Fruit fly (Drosophila melanogaster) whole organism, embryonic: ENCODE data around the gene CG31792.

Experiments used
- ATbp ChIP-seq: fragments of 200-800 bp; sonication (Bioruptor generic); optimal IDR thresholded peaks from 2 replicates; lab custom pipeline; 2017; ENCODE audit warnings: missing biosample characterization, mild to moderate bottlenecking, missing genetic modification characterization, missing genetic modification reagents
- CG10267 ChIP-seq: fragments of 200-800 bp; sonication (Bioruptor generic); optimal IDR thresholded peaks from 2 replicates; lab custom pipeline; 2018; ENCODE audit warnings: missing biosample characterization, mild to moderate bottlenecking, missing genetic modification characterization, moderate library complexity
- CG10366 ChIP-seq: fragments of 200-800 bp; sonication (Bioruptor generic); IDR thresholded peaks from 2 replicates; pipeline ENCODE4 v1.3.6; 2022; ENCODE audit warnings: missing biosample characterization, missing genetic modification characterization
- CG11085 ChIP-seq: fragments of 200-800 bp; sonication (Bioruptor generic); IDR thresholded peaks from 2 replicates; pipeline ENCODE4 v1.3.6; 2022; ENCODE audit warnings: missing biosample characterization, missing genetic modification characterization
- CG11560 ChIP-seq: fragments of 200-800 bp; sonication (Bioruptor generic); IDR thresholded peaks from 3 replicates; pipeline ENCODE4 v1.3.6; 2022; ENCODE audit warnings: missing biosample characterization, missing genetic modification characterization
- CG12299 ChIP-seq: fragments of 200-800 bp; sonication (Bioruptor generic); optimal IDR thresholded peaks from 2 replicates; lab custom pipeline; 2018; ENCODE audit warnings: missing biosample characterization, mild to moderate bottlenecking, missing genetic modification characterization
- CG12659 ChIP-seq: fragments of 200-800 bp; sonication (Bioruptor generic); optimal IDR thresholded peaks from 3 replicates; lab custom pipeline; 2017; ENCODE audit warnings: mild to moderate bottlenecking, missing biosample characterization, missing genetic modification reagents, missing genetic modification characterization
- CG13123 ChIP-seq: fragments of 200-800 bp; sonication (Bioruptor generic); optimal IDR thresholded peaks from 2 replicates; lab custom pipeline; 2016; ENCODE audit warnings: missing biosample characterization, missing genetic modification characterization
- CG14710 ChIP-seq: fragments of 200-800 bp; sonication (Bioruptor generic); optimal IDR thresholded peaks from 3 replicates; lab custom pipeline; 2019; ENCODE audit warnings: missing biosample characterization, mild to moderate bottlenecking, missing genetic modification characterization, moderate library complexity
- CG1529 ChIP-seq: fragments of 200-800 bp; sonication (Bioruptor generic); optimal IDR thresholded peaks from 3 replicates; lab custom pipeline; 2018; ENCODE audit warnings: missing biosample characterization, missing genetic modification characterization
- CG2712 ChIP-seq: fragments of 200-800 bp; optimal IDR thresholded peaks from 3 replicates; lab custom pipeline; 2019; ENCODE audit warnings: missing biosample characterization, mild to moderate bottlenecking, missing genetic modification characterization, moderate library complexity
- CG2875 ChIP-seq: fragments of 200-800 bp; sonication (Bioruptor generic); optimal IDR thresholded peaks from 2 replicates; lab custom pipeline; 2017; ENCODE audit warnings: missing biosample characterization, mild to moderate bottlenecking, missing genetic modification characterization, missing genetic modification reagents
- CG30403 ChIP-seq: fragments of 200-800 bp; sonication (Bioruptor generic); optimal IDR thresholded peaks from 3 replicates; lab custom pipeline; 2016; ENCODE audit warnings: missing biosample characterization, missing genetic modification characterization
- CG31441 ChIP-seq: fragments of 200-800 bp; sonication (Bioruptor generic); IDR thresholded peaks from 2 replicates; pipeline ENCODE4 v1.3.6; 2022; ENCODE audit warnings: missing biosample characterization, missing genetic modification characterization
- CG3995 ChIP-seq: fragments of 200-800 bp; sonication (Bioruptor generic); optimal IDR thresholded peaks from 3 replicates; lab custom pipeline; 2016; ENCODE audit warnings: missing biosample characterization, missing genetic modification characterization
- CG4282 ChIP-seq: fragments of 200-800 bp; sonication (Bioruptor generic); optimal IDR thresholded peaks from 2 replicates; lab custom pipeline; 2016; ENCODE audit warnings: missing biosample characterization, missing genetic modification characterization
- CG4854 ChIP-seq: fragments of 200-800 bp; sonication (Bioruptor generic); optimal IDR thresholded peaks from 2 replicates; lab custom pipeline; 2016; ENCODE audit warnings: missing biosample characterization, missing genetic modification characterization, inconsistent platforms
- CG7556 ChIP-seq: fragments of 200-800 bp; sonication (Bioruptor generic); optimal IDR thresholded peaks from 2 replicates; lab custom pipeline; 2017; ENCODE audit warnings: missing biosample characterization, mild to moderate bottlenecking, missing genetic modification characterization
- CG7745 ChIP-seq: fragments of 200-800 bp; sonication (Bioruptor generic); optimal IDR thresholded peaks from 2 replicates; lab custom pipeline; 2018; ENCODE audit warnings: missing biosample characterization, mild to moderate bottlenecking, missing genetic modification characterization, moderate library complexity
- CkIIα-i1 ChIP-seq: fragments of 200-800 bp; sonication (Bioruptor generic); IDR thresholded peaks from 2 replicates; pipeline ENCODE4 v1.3.6; 2022; ENCODE audit warnings: missing biosample characterization, missing genetic modification characterization
- Dad ChIP-seq: fragments of 200-800 bp; sonication (Bioruptor generic); optimal IDR thresholded peaks from 3 replicates; lab custom pipeline; 2016; ENCODE audit warnings: missing biosample characterization, missing genetic modification characterization
- Deaf1 ChIP-seq: fragments of 200-800 bp; optimal IDR thresholded peaks from 3 replicates; lab custom pipeline; 2019; ENCODE audit warnings: missing biosample characterization, mild to moderate bottlenecking, missing genetic modification characterization, moderate library complexity
- Dip3 ChIP-seq: fragments of 200-800 bp; sonication (Bioruptor generic); optimal IDR thresholded peaks from 3 replicates; lab custom pipeline; 2016; ENCODE audit warnings: missing biosample characterization, missing genetic modification characterization
- Doc3 ChIP-seq: fragments of 200-800 bp; sonication (Bioruptor generic); IDR thresholded peaks from 3 replicates; pipeline ENCODE4 v1.3.6; 2022; ENCODE audit warnings: missing biosample characterization, missing genetic modification characterization; ENCODE audit not compliant: partially characterized antibody
- ERR ChIP-seq: fragments of 200-800 bp; sonication (Bioruptor generic); optimal IDR thresholded peaks from 2 replicates; lab custom pipeline; 2016; ENCODE audit warnings: missing biosample characterization, missing genetic modification characterization
- Fer3 ChIP-seq: fragments of 200-800 bp; sonication (Bioruptor generic); optimal IDR thresholded peaks from 2 replicates; lab custom pipeline; 2018; ENCODE audit warnings: missing biosample characterization, mild to moderate bottlenecking, missing genetic modification characterization, moderate library complexity
- HLH3B ChIP-seq: fragments of 200-800 bp; sonication (Bioruptor generic); IDR thresholded peaks from 2 replicates; pipeline ENCODE4 v1.3.6; 2022; ENCODE audit warnings: missing biosample characterization, missing genetic modification characterization
- HLHmδ ChIP-seq: fragments of 200-800 bp; sonication (Bioruptor generic); optimal IDR thresholded peaks from 2 replicates; lab custom pipeline; 2018; ENCODE audit warnings: missing biosample characterization, mild to moderate bottlenecking, missing genetic modification characterization, moderate library complexity
- Hr51 ChIP-seq, 2 experiments: fragments of 200-800 bp; sonication (Bioruptor generic); optimal IDR thresholded peaks; 2 replicates in 1 of 2; 3 replicates in 1 of 2; lab custom pipeline; 2016 to 2018; ENCODE audit warnings: missing biosample characterization in 2 of 2, missing genetic modification characterization in 2 of 2, mild to moderate bottlenecking in 1 of 2, moderate library complexity in 1 of 2
- Lim3 ChIP-seq: fragments of 200-800 bp; sonication (Bioruptor generic); IDR thresholded peaks from 2 replicates; pipeline ENCODE4 v1.3.6; 2022; ENCODE audit warnings: missing biosample characterization, missing genetic modification characterization
- Oaz ChIP-seq: fragments of 200-800 bp; sonication (Bioruptor generic); IDR thresholded peaks from 2 replicates; pipeline ENCODE4 v1.3.6; 2022; ENCODE audit warnings: missing biosample characterization, missing genetic modification characterization
- Ptx1 ChIP-seq: fragments of 200-800 bp; sonication (Bioruptor generic); IDR thresholded peaks from 2 replicates; pipeline ENCODE4 v1.3.6; 2022; ENCODE audit warnings: missing biosample characterization, missing genetic modification characterization
- Side ChIP-seq: fragments of 200-800 bp; sonication (Bioruptor generic); optimal IDR thresholded peaks from 2 replicates; lab custom pipeline; 2016; ENCODE audit warnings: missing biosample characterization, missing genetic modification characterization
- Sin3A ChIP-seq: fragments of >200 bp; optimal IDR thresholded peaks from 2 replicates; lab custom pipeline; 2018
- YL-1 ChIP-seq: fragments of 200-800 bp; sonication (Bioruptor generic); optimal IDR thresholded peaks from 3 replicates; lab custom pipeline; 2017; ENCODE audit warnings: missing biosample characterization, mild to moderate bottlenecking, missing genetic modification characterization
- ato ChIP-seq: fragments of 200-800 bp; sonication (Bioruptor generic); IDR thresholded peaks from 2 replicates; pipeline ENCODE4 v1.3.6; 2022; ENCODE audit warnings: missing biosample characterization, missing genetic modification characterization; ENCODE audit not compliant: partially characterized antibody
- cad ChIP-seq: fragments of >200 bp; optimal IDR thresholded peaks from 2 replicates; lab custom pipeline; 2017; ENCODE audit warnings: missing biosample characterization, missing genetic modification characterization
- cg ChIP-seq: fragments of 200-800 bp; sonication (Bioruptor generic); optimal IDR thresholded peaks from 3 replicates; lab custom pipeline; 2019; ENCODE audit warnings: missing biosample characterization, mild to moderate bottlenecking, missing genetic modification characterization, moderate library complexity
- chn ChIP-seq: fragments of 200-800 bp; sonication (Bioruptor generic); optimal IDR thresholded peaks from 2 replicates; lab custom pipeline; 2016; ENCODE audit warnings: missing biosample characterization, missing genetic modification characterization
- dan ChIP-seq: fragments of 200-800 bp; sonication (Bioruptor generic); IDR thresholded peaks from 2 replicates; pipeline ENCODE4 v1.3.6; 2022; ENCODE audit warnings: missing biosample characterization, missing genetic modification characterization
- dati ChIP-seq: fragments of 200-800 bp; sonication (Bioruptor generic); IDR thresholded peaks from 2 replicates; pipeline ENCODE4 v1.3.6; 2022; ENCODE audit warnings: missing biosample characterization, missing genetic modification characterization
- emc ChIP-seq: fragments of 200-800 bp; sonication (Bioruptor generic); optimal IDR thresholded peaks from 2 replicates; lab custom pipeline; 2016; ENCODE audit warnings: missing biosample characterization, missing genetic modification characterization
- esg ChIP-seq: fragments of 200-800 bp; sonication (Bioruptor generic); conservative IDR thresholded peaks from 2 replicates; pipeline ENCODE4 v1.3.6; 2022; ENCODE audit warnings: missing biosample characterization, missing genetic modification characterization
- nau ChIP-seq: fragments of 200-800 bp; sonication (Bioruptor generic); optimal IDR thresholded peaks from 3 replicates; lab custom pipeline; 2017; ENCODE audit warnings: missing biosample characterization, mild to moderate bottlenecking, missing genetic modification characterization, missing genetic modification reagents
- org-1 ChIP-seq: fragments of 200-800 bp; sonication (Bioruptor generic); optimal IDR thresholded peaks from 2 replicates; lab custom pipeline; 2017; ENCODE audit warnings: missing biosample characterization, missing genetic modification characterization
- ranshi ChIP-seq: fragments of 200-800 bp; sonication (Bioruptor generic); IDR thresholded peaks from 2 replicates; pipeline ENCODE4 v1.3.6; 2022; ENCODE audit warnings: missing biosample characterization, missing genetic modification characterization
- salm ChIP-seq: fragments of 200-800 bp; sonication (Bioruptor generic); optimal IDR thresholded peaks from 2 replicates; lab custom pipeline; 2018; ENCODE audit warnings: missing biosample characterization, mild to moderate bottlenecking, missing genetic modification characterization
- slbo ChIP-seq: fragments of 200-800 bp; sonication (Bioruptor generic); IDR thresholded peaks from 2 replicates; pipeline ENCODE4 v1.3.6; 2022; ENCODE audit warnings: missing biosample characterization, missing genetic modification characterization
- sob ChIP-seq: fragments of 200-800 bp; sonication (Bioruptor generic); IDR thresholded peaks from 2 replicates; pipeline ENCODE4 v1.3.6; 2022; ENCODE audit warnings: missing biosample characterization, missing genetic modification characterization
- tll ChIP-seq, 2 experiments: fragments of 200-800 bp in 1 of 2; fragments of >200 bp in 1 of 2; sonication (Bioruptor generic) in 1 of 2; optimal IDR thresholded peaks; 2 replicates each; lab custom pipeline; 2017 to 2019; ENCODE audit warnings: missing biosample characterization in 2 of 2, missing genetic modification characterization in 2 of 2, mild to moderate bottlenecking in 1 of 2, moderate library complexity in 1 of 2

The CG31792 gene

DNA sequence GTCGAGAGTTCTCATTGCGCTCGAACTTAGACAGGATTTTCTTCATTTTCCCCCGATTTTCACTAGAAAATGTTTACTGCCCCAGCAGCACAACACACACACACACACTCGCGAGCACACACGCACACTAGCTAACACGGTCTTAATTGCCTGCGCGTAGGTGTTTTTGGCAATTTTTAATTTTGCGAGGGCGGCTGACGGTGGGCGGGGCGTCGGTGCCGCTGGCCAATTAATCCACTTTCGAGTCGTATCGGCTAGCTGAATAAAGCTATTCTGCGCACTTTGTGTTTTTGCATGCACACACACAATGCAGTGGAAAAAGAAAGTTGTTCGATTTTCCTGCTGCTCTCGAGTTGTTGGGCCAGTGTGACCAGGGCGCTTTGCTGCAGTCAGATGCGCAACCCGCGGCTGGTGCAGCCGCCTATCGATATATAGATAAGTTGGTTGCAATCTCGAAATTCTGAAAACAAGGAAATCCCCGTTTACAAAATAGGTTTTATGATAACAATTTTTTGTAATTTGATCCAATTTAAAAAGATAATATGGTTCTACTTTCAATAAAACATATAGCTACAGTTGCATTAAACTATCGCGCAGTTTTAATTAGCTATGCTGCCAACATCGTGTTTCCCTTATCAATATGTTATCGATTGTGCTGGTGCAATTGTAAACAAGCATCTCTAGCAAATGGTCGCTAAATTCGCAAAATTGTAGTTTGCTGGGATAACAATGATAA lies 28.7 kb upstream of the CG31792 start, which contains the start of the genes Nak and Tango6 (continued):
- TF ChIP-seq YL-1 (GFP tag; lab: Kevin White, UChicago): peak; percentile 45
- no peak for TF ChIP-seq dan (GFP tag; lab: Robert Waterston, UW)
- no peak for TF ChIP-seq CG13123
- TF ChIP-seq CG4854 (GFP tag; lab: Kevin White, UChicago): no peak
- no peak for TF ChIP-seq salm (tag; lab: Kevin White, UChicago)
- TF ChIP-seq CG2712: peak; percentile 63
- TF ChIP-seq CkIIα-i1 (GFP tag; lab: Robert Waterston, UW): no peak
- TF ChIP-seq esg (GFP tag; lab: Robert Waterston, UW): no peak
- TF ChIP-seq Lim3 (GFP tag; lab: Robert Waterston, UW): no peak
- no peak for TF ChIP-seq CG2875 (GFP tag; lab: Kevin White, UChicago)
- TF ChIP-seq Oaz: no peak
- peak; percentile 1 for TF ChIP-seq CG7556 (GFP tag; lab: Kevin White, UChicago)
- TF ChIP-seq dati (GFP tag; lab: Robert Waterston, UW): no peak
- peak in 1 of 2 experiments; percentile 18 for TF ChIP-seq Hr51 (GFP tag; optimal IDR thresholded peaks at IDR 0.05; lab: Kevin White, UChicago)
- TF ChIP-seq CG10366: no peak
- peak; percentile 8 for TF ChIP-seq Dad (GFP tag; lab: Kevin White, UChicago)
- no peak for TF ChIP-seq HLH3B (GFP tag; lab: Robert Waterston, UW)
- no peak for TF ChIP-seq CG11085 (GFP tag; lab: Robert Waterston, UW)
- no peak for TF ChIP-seq CG4282 (GFP tag; lab: Kevin White, UChicago)
- TF ChIP-seq Side: no peak
- no peak for TF ChIP-seq CG7745 (tag; lab: Kevin White, UChicago)
- 0 out of 2 replicates have a peak, but pooled peaks have one; percentile 26 for TF ChIP-seq Ptx1 (GFP tag; lab: Robert Waterston, UW)
- TF ChIP-seq emc: no peak
- TF ChIP-seq CG1529 (GFP tag; lab: Kevin White, UChicago): no peak
- no peak for TF ChIP-seq Fer3 (tag; lab: Kevin White, UChicago)
- peak; percentile 36 for TF ChIP-seq slbo
- no peak for TF ChIP-seq HLHmδ
- TF ChIP-seq cad (GFP tag; lab: Kevin White, UChicago): no peak
- no peak for TF ChIP-seq sob (GFP tag; lab: Robert Waterston, UW)
- no peak for TF ChIP-seq CG11560 (tag; lab: Robert Waterston, UW)
- peak; percentile 34; the same call in 1 of the 2 replicates for TF ChIP-seq CG31441 (GFP tag; lab: Robert Waterston, UW)
- TF ChIP-seq CG10267 (tag; lab: Kevin White, UChicago): peak; percentile 76
- peak; percentile 96 for TF ChIP-seq Doc3
- TF ChIP-seq Dip3: peak; percentile 39
- peak; percentile 62; the same call in 1 of the 2 replicates for TF ChIP-seq ato (GFP tag; lab: Robert Waterston, UW)
- peak; percentile 87 for TF ChIP-seq cg (GFP tag; lab: Kevin White, UChicago)
- no peak for TF ChIP-seq ERR (GFP tag; lab: Kevin White, UChicago)
- no peak for TF ChIP-seq org-1
- peak; percentile 46 for TF ChIP-seq CG30403 (GFP tag; lab: Kevin White, UChicago)
- peak; percentile 68 for TF ChIP-seq CG12659 (GFP tag; lab: Kevin White, UChicago)
- no peak for TF ChIP-seq CG12299 (tag; lab: Kevin White, UChicago)
- no peak for TF ChIP-seq ATbp (GFP tag; lab: Kevin White, UChicago)
- peak; percentile 37 for TF ChIP-seq nau
- TF ChIP-seq ranshi (GFP tag; lab: Robert Waterston, UW): no peak
- TF ChIP-seq CG3995 (GFP tag; lab: Kevin White, UChicago): peak; percentile 9
- peak; percentile 22 for TF ChIP-seq chn (GFP tag; lab: Kevin White, UChicago)
- peak; percentile 80 for TF ChIP-seq CG14710 (tag; lab: Kevin White, UChicago)
- peak; percentile 49 to 87 for TF ChIP-seq tll (GFP tag; optimal IDR thresholded peaks at IDR 0.05; lab: Kevin White, UChicago)
- peak; percentile 99 for TF ChIP-seq Sin3A (lab: Kevin White, UChicago)
- no peak for TF ChIP-seq Deaf1 (tag; lab: Kevin White, UChicago)
